Worm (Caenorhabditis elegans): ENCODE results near the gene ced-8.

ced-8 gene

ce11 chrX:8368210-8368609 is 48.5 kb downstream of the ced-8 start (continued):
- TF ChIP-seq egl-18 (GFP tag; IDR thresholded peaks at IDR 0.05) (no peak), hsf-1 (GFP tag; IDR thresholded peaks at IDR 0.05) (no peak), him-1 (tag; optimal IDR thresholded peaks at IDR 0.05) (no peak), F55B11.4 (tag; optimal IDR thresholded peaks at IDR 0.05; ENCODE audit: borderline replicate concordance, insufficient read depth) (no peak), Y95B8A.8 (GFP tag; IDR thresholded peaks at IDR 0.05) (no peak), ztf-3 (GFP tag; optimal IDR thresholded peaks at IDR 0.05) (no peak), nfya-1 (tag; optimal IDR thresholded peaks at IDR 0.05; ENCODE audit: borderline replicate concordance, insufficient read depth) (no peak), atf-7 (tag; optimal IDR thresholded peaks at IDR 0.05) (peak; percentile 44), F39B2.1 (GFP tag; IDR thresholded peaks at IDR 0.05) (no peak), rec-8 (tag; optimal IDR thresholded peaks at IDR 0.05) (no peak), B0261.1 (tag; optimal IDR thresholded peaks at IDR 0.05) (peak; percentile 3), cebp-1 (GFP tag; IDR thresholded peaks at IDR 0.05) (peak; percentile 64; the same call in 1 of the 2 replicates), cebp-1 (tag; optimal IDR thresholded peaks at IDR 0.05) (peak; percentile 82), B0019.2 (GFP tag; conservative IDR thresholded peaks at IDR 0.05) (no peak), madf-10 (tag; optimal IDR thresholded peaks at IDR 0.05) (peak; percentile 45), ztf-18 (tag; optimal IDR thresholded peaks at IDR 0.05) (peak; percentile 93), F22D6.2 (tag; optimal IDR thresholded peaks at IDR 0.05) (no peak), lin-54 (GFP tag; optimal IDR thresholded peaks at IDR 0.05) (no peak), snpc-3.4 (tag; optimal IDR thresholded peaks at IDR 0.05) (no peak), snpc-4 (GFP tag; optimal IDR thresholded peaks at IDR 0.05) (no peak), snpc-4 (tag; optimal IDR thresholded peaks at IDR 0.05) (peak in 1 of 4 experiments; percentile 48), let-526 (GFP tag; IDR thresholded peaks at IDR 0.05) (0 out of 2 replicates have a peak, but pooled peaks have one; percentile 53), F52B5.7 (tag; optimal IDR thresholded peaks at IDR 0.05) (no peak), mes-4 (tag; optimal IDR thresholded peaks at IDR 0.05) (no peak), lsl-1 (GFP tag; optimal IDR thresholded peaks at IDR 0.05) (no peak), K12H6.12 (tag; optimal IDR thresholded peaks at IDR 0.05) (peak; percentile 53), dpff-1 (tag; optimal IDR thresholded peaks at IDR 0.05) (no peak), F23B12.7 (tag; optimal IDR thresholded peaks at IDR 0.05; ENCODE audit: insufficient read depth) (peak; percentile 29), ztf-6 (GFP tag; IDR thresholded peaks at IDR 0.05) (no peak), lin-35 (GFP tag; optimal IDR thresholded peaks at IDR 0.05) (peak in 1 of 3 experiments; percentile 74), ceh-27 (GFP tag; optimal IDR thresholded peaks at IDR 0.05) (peak; percentile 34), C06A6.2 (GFP tag; conservative IDR thresholded peaks at IDR 0.05) (no peak), lir-1 (GFP tag; conservative IDR thresholded peaks at IDR 0.05) (peak; percentile 46; the same call in 1 of the 2 replicates)

- no peak for TF ChIP-seq Y53G8AR.9 (GFP tag; conservative IDR thresholded peaks at IDR 0.05)
- TF ChIP-seq B0035.1 (tag; optimal IDR thresholded peaks at IDR 0.05): no peak
These were observed 49.2 kb downstream of the ced-8 start, which contains the start of gene F40B5.2 for ce11 chrX:8367553-8367952. Gene F40B5.2 (plus strand): TSS chrX:8367853.

All from whole organism, young adult.